Fruit fly (Drosophila melanogaster) whole organism, adult: ENCODE data around the gene Tengl3.

Source experiments
- CG11617 ChIP-seq: fragments of 200-800 bp; sonication (Bioruptor generic); optimal IDR thresholded peaks from 2 replicates; lab custom pipeline; 2017; ENCODE audit warnings: mild to moderate bottlenecking, missing biosample characterization, missing genetic modification reagents, missing genetic modification characterization
- CG12768 ChIP-seq: fragments of 200-800 bp; sonication (Bioruptor generic); optimal IDR thresholded peaks from 2 replicates; lab custom pipeline; 2017; ENCODE audit warnings: missing biosample characterization, missing genetic modification characterization, mild to moderate bottlenecking, moderate library complexity, missing genetic modification reagents
- CG14711 ChIP-seq: fragments of 200-800 bp; sonication (Bioruptor generic); optimal IDR thresholded peaks from 2 replicates; lab custom pipeline; 2018; ENCODE audit warnings: missing biosample characterization, mild to moderate bottlenecking, missing genetic modification characterization, moderate library complexity
- CG1620 ChIP-seq: fragments of 200-800 bp; sonication (Bioruptor generic); optimal IDR thresholded peaks from 2 replicates; lab custom pipeline; 2016; ENCODE audit warnings: missing biosample characterization, missing genetic modification characterization
- CG33017 ChIP-seq: fragments of 200-800 bp; sonication (Bioruptor generic); optimal IDR thresholded peaks from 2 replicates; lab custom pipeline; 2018; ENCODE audit warnings: missing biosample characterization, mild to moderate bottlenecking, missing genetic modification characterization, moderate library complexity
- CG5204 ChIP-seq: fragments of 200-800 bp; sonication (Bioruptor generic); optimal IDR thresholded peaks from 2 replicates; lab custom pipeline; 2016; ENCODE audit warnings: missing biosample characterization, missing genetic modification characterization
- CG7045 ChIP-seq: fragments of 200-800 bp; sonication (Bioruptor generic); optimal IDR thresholded peaks from 2 replicates; lab custom pipeline; 2017; ENCODE audit warnings: missing biosample characterization, mild to moderate bottlenecking, missing genetic modification characterization
- CG7101 ChIP-seq: fragments of 200-800 bp; sonication (Bioruptor generic); optimal IDR thresholded peaks from 2 replicates; lab custom pipeline; 2018; ENCODE audit warnings: missing biosample characterization, mild to moderate bottlenecking, missing genetic modification characterization, moderate library complexity
- Clk ChIP-seq: fragments of 200-800 bp; sonication (Bioruptor generic); optimal IDR thresholded peaks from 2 replicates; lab custom pipeline; 2017; ENCODE audit warnings: missing biosample characterization, missing genetic modification characterization
- Crg-1 ChIP-seq: fragments of 200-800 bp; sonication (Bioruptor generic); optimal IDR thresholded peaks from 2 replicates; lab custom pipeline; 2016; ENCODE audit warnings: missing biosample characterization, missing genetic modification characterization
- Hr96 ChIP-seq: fragments of 200-800 bp; sonication (Bioruptor generic); optimal IDR thresholded peaks from 2 replicates; lab custom pipeline; 2016; ENCODE audit warnings: missing biosample characterization, missing genetic modification characterization
- Mnt ChIP-seq: fragments of 200-800 bp; sonication (Bioruptor generic); optimal IDR thresholded peaks from 2 replicates; lab custom pipeline; 2016; ENCODE audit warnings: missing biosample characterization, mild to moderate bottlenecking, missing genetic modification characterization
- bab1 ChIP-seq: fragments of 200-800 bp; sonication (Bioruptor generic); optimal IDR thresholded peaks from 3 replicates; lab custom pipeline; 2019; ENCODE audit warnings: missing biosample characterization, mild to moderate bottlenecking, missing genetic modification characterization, moderate library complexity
- cic ChIP-seq: fragments of 200-800 bp; sonication (Bioruptor generic); optimal IDR thresholded peaks from 2 replicates; lab custom pipeline; 2017; ENCODE audit warnings: missing biosample characterization, mild to moderate bottlenecking, missing genetic modification characterization, moderate library complexity
- cnc ChIP-seq, 2 experiments: fragments of >200 bp; optimal IDR thresholded peaks; 2 replicates each; lab custom pipeline; 2017
- kay ChIP-seq: fragments of 200-800 bp; sonication (Bioruptor generic); peaks from one replicate; lab custom pipeline; 2016; ENCODE audit warnings: missing biosample characterization, missing genetic modification characterization, borderline replicate concordance
- ovo ChIP-seq: fragments of 200-800 bp; sonication (Bioruptor generic); optimal IDR thresholded peaks from 2 replicates; lab custom pipeline; 2016; ENCODE audit warnings: missing biosample characterization, missing genetic modification characterization
- pad ChIP-seq: fragments of 200-800 bp; sonication (Bioruptor generic); optimal IDR thresholded peaks from 3 replicates; lab custom pipeline; 2017; ENCODE audit warnings: missing biosample characterization, missing genetic modification characterization, mild to moderate bottlenecking, moderate library complexity, missing genetic modification reagents
- tj ChIP-seq: fragments of 200-800 bp; sonication (Bioruptor generic); optimal IDR thresholded peaks from 3 replicates; lab custom pipeline; 2017; ENCODE audit warnings: missing biosample characterization, mild to moderate bottlenecking, missing genetic modification characterization, moderate library complexity
- toe ChIP-seq: fragments of 200-800 bp; sonication (Bioruptor generic); optimal IDR thresholded peaks from 2 replicates; lab custom pipeline; 2016; ENCODE audit warnings: missing biosample characterization, missing genetic modification characterization

The Tengl3 gene

dm6 chr2L:2238151-2238550, at the start of gene Tengl3:
Tengl3 (minus strand) TSS chr2L:2238251.
- TF ChIP-seq Hr96, result no peak
- TF ChIP-seq CG7101 (tag; lab: Kevin White, UChicago), result no peak
- no peak for TF ChIP-seq CG33017 (tag; lab: Kevin White, UChicago)
- no peak for TF ChIP-seq Crg-1 (GFP tag; lab: Kevin White, UChicago)
- no peak for TF ChIP-seq cnc (optimal IDR thresholded peaks at IDR 0.05; lab: Kevin White, UChicago)
- TF ChIP-seq CG1620 (GFP tag; lab: Kevin White, UChicago), result no peak
- no peak for TF ChIP-seq tj (GFP tag; lab: Kevin White, UChicago)

- TF ChIP-seq Mnt (GFP tag; lab: Kevin White, UChicago) (no peak), CG7101 (tag; lab: Kevin White, UChicago) (no peak), Clk (GFP tag; lab: Kevin White, UChicago) (no peak), CG11617 (GFP tag; lab: Kevin White, UChicago) (no peak), cnc (optimal IDR thresholded peaks at IDR 0.05; lab: Kevin White, UChicago) (no peak), CG1620 (GFP tag; lab: Kevin White, UChicago) (no peak), Crg-1 (GFP tag; lab: Kevin White, UChicago) (no peak), Hr96 (no peak), CG12768 (no peak), kay (GFP tag; lab: Kevin White, UChicago) (no peak), CG7045 (GFP tag; lab: Kevin White, UChicago) (no peak)
Observed at dm6 chr2L:2287807-2288206, 49.8 kb upstream of the Tengl3 start, which contains the start of gene CG42658. CG42658 (minus strand) TSS chr2L:2287907.

- TF ChIP-seq toe (GFP tag; lab: Kevin White, UChicago) (no peak), cnc (optimal IDR thresholded peaks at IDR 0.05; lab: Kevin White, UChicago) (no peak), CG33017 (tag; lab: Kevin White, UChicago) (no peak), Mnt (GFP tag; lab: Kevin White, UChicago) (no peak), Clk (GFP tag; lab: Kevin White, UChicago) (no peak), cic (GFP tag; lab: Kevin White, UChicago) (no peak), CG1620 (GFP tag; lab: Kevin White, UChicago) (no peak), Crg-1 (GFP tag; lab: Kevin White, UChicago) (no peak), CG11617 (GFP tag; lab: Kevin White, UChicago) (no peak), pad (GFP tag; lab: Kevin White, UChicago) (no peak), ovo (GFP tag; lab: Kevin White, UChicago) (no peak), CG5204 (GFP tag; lab: Kevin White, UChicago) (no peak)
Observed at dm6 chr2L:2286773-2287172, 48.7 kb upstream of the Tengl3 start, which contains the start of gene CG31681. CG31681 (minus strand) TSS chr2L:2286873.

dm6 chr2L:2284863-2285262, 46.8 kb upstream of the Tengl3 start, which contains the start of gene CG4271:
CG4271 (plus strand) TSS chr2L:2285163.
- TF ChIP-seq toe (GFP tag; lab: Kevin White, UChicago), result no peak
- TF ChIP-seq cic (GFP tag; lab: Kevin White, UChicago), result no peak
- no peak for TF ChIP-seq CG33017 (tag; lab: Kevin White, UChicago)
- TF ChIP-seq Hr96, result no peak
- no peak for TF ChIP-seq CG14711
- no peak for TF ChIP-seq CG11617 (GFP tag; lab: Kevin White, UChicago)
- TF ChIP-seq cnc (optimal IDR thresholded peaks at IDR 0.05; lab: Kevin White, UChicago), result no peak
- TF ChIP-seq CG7045 (GFP tag; lab: Kevin White, UChicago), result no peak
- no peak for TF ChIP-seq pad (GFP tag; lab: Kevin White, UChicago)
- TF ChIP-seq tj (GFP tag; lab: Kevin White, UChicago), result no peak

- TF ChIP-seq CG12768 (no peak), cic (GFP tag; lab: Kevin White, UChicago) (no peak), Mnt (GFP tag; lab: Kevin White, UChicago) (no peak), ovo (GFP tag; lab: Kevin White, UChicago) (no peak), pad (GFP tag; lab: Kevin White, UChicago) (no peak), tj (GFP tag; lab: Kevin White, UChicago) (no peak), toe (GFP tag; lab: Kevin White, UChicago) (no peak), cnc (optimal IDR thresholded peaks at IDR 0.05; lab: Kevin White, UChicago) (no peak)
Observed at dm6 chr2L:2269040-2269439, 31.0 kb upstream of the Tengl3 start, which contains the start of gene CG17242. CG17242 (minus strand) TSS chr2L:2269140.

- TF ChIP-seq kay (GFP tag; lab: Kevin White, UChicago) (no peak), cic (GFP tag; lab: Kevin White, UChicago) (no peak), CG5204 (GFP tag; lab: Kevin White, UChicago) (no peak), CG12768 (no peak), bab1 (GFP tag; lab: Kevin White, UChicago) (no peak), Clk (GFP tag; lab: Kevin White, UChicago) (no peak), Hr96 (no peak)
Observed at dm6 chr2L:2265221-2265620, 27.2 kb upstream of the Tengl3 start, which contains the start of gene CG34049. CG34049 (minus strand) TSS chr2L:2265321.

dm6 chr2L:2263142-2263541, 25.1 kb upstream of the Tengl3 start, which contains the start of gene CG4270:
CG4270 (plus strand) TSS chr2L:2263442.
- TF ChIP-seq kay (GFP tag; lab: Kevin White, UChicago) (no peak), Crg-1 (GFP tag; lab: Kevin White, UChicago) (no peak), CG14711 (no peak), Clk (GFP tag; lab: Kevin White, UChicago) (no peak), Hr96 (no peak), ovo (GFP tag; lab: Kevin White, UChicago) (no peak), cic (GFP tag; lab: Kevin White, UChicago) (no peak), CG7101 (tag; lab: Kevin White, UChicago) (no peak), tj (GFP tag; lab: Kevin White, UChicago) (no peak), CG11617 (GFP tag; lab: Kevin White, UChicago) (no peak), cnc (optimal IDR thresholded peaks at IDR 0.05; lab: Kevin White, UChicago) (no peak)
